Fruit fly (Drosophila melanogaster): ENCODE data around the gene CG10713.

DNA sequence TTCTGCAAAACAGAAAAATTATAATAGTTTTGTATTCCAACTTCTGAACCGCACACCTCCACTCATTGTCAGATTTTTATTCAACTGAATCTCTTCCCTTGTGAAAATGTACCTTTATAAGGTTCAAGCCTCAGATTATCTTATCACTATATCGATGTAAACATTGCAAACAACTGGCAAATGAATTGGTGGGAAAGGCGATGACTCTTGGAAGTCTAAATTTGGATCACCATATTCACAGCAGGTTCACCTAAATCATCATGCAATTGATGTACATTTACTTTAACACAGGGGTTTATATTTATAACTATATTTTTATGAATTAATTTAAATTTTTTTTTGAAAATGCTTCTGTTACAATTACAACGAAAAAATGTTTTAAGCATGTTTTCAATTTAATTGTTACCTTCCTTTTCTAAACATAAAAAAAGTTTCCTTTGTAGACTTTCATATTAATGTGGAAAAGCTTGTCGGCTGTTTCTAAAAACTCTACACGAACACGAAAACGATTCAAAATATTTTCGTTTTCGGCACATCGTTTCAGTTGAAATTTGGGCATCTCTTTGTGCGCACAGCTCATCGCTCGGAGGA is 5.4 kb upstream of the CG10713 start, which contains the start of the genes CG10140 and CG14109:
- TF ChIP-seq Hr96 (GFP tag; optimal IDR thresholded peaks at IDR 0.05) (no peak), kay (GFP tag; ENCODE audit: borderline replicate concordance) (no peak), pad (GFP tag; optimal IDR thresholded peaks at IDR 0.05) (no peak), Crg-1 (GFP tag; optimal IDR thresholded peaks at IDR 0.05) (no peak), cnc (optimal IDR thresholded peaks at IDR 0.05) (no peak), CG11617 (GFP tag; optimal IDR thresholded peaks at IDR 0.05) (no peak), Clk (GFP tag; optimal IDR thresholded peaks at IDR 0.05) (no peak)
